Fruit fly (Drosophila melanogaster) whole organism, embryonic: ENCODE data around the gene Hmr.
A peak's percentile ranks its signal among the peaks of the same experiment; 100 is the strongest.

Experiments
- CG10366 ChIP-seq: fragments of 200-800 bp; sonication (Bioruptor generic); IDR thresholded peaks from 2 replicates; pipeline ENCODE4 v1.3.6; 2022; ENCODE audit warnings: missing biosample characterization, missing genetic modification characterization
- CG11085 ChIP-seq: fragments of 200-800 bp; sonication (Bioruptor generic); IDR thresholded peaks from 2 replicates; pipeline ENCODE4 v1.3.6; 2022; ENCODE audit warnings: missing biosample characterization, missing genetic modification characterization
- CG11456 ChIP-seq: fragments of 200-800 bp; sonication (Bioruptor generic); IDR thresholded peaks from 3 replicates; pipeline ENCODE4 v1.3.6; 2022; ENCODE audit warnings: missing biosample characterization, missing genetic modification characterization
- CG12299 ChIP-seq: fragments of 200-800 bp; sonication (Bioruptor generic); optimal IDR thresholded peaks from 2 replicates; lab custom pipeline; 2018; ENCODE audit warnings: missing biosample characterization, mild to moderate bottlenecking, missing genetic modification characterization
- CG13123 ChIP-seq: fragments of 200-800 bp; sonication (Bioruptor generic); optimal IDR thresholded peaks from 2 replicates; lab custom pipeline; 2016; ENCODE audit warnings: missing biosample characterization, missing genetic modification characterization
- CG14710 ChIP-seq: fragments of 200-800 bp; sonication (Bioruptor generic); optimal IDR thresholded peaks from 3 replicates; lab custom pipeline; 2019; ENCODE audit warnings: missing biosample characterization, mild to moderate bottlenecking, missing genetic modification characterization, moderate library complexity
- CG15514 ChIP-seq: fragments of 200-800 bp; sonication (Bioruptor generic); optimal IDR thresholded peaks from 3 replicates; lab custom pipeline; 2017; ENCODE audit warnings: missing biosample characterization, missing genetic modification characterization, mild to moderate bottlenecking, moderate library complexity, missing genetic modification reagents
- CG17568 ChIP-seq: fragments of 200-800 bp; sonication (Bioruptor generic); optimal IDR thresholded peaks from 2 replicates; lab custom pipeline; 2018; ENCODE audit warnings: missing biosample characterization, mild to moderate bottlenecking, missing genetic modification characterization, moderate library complexity
- CG2116 ChIP-seq: fragments of 200-800 bp; sonication (Bioruptor generic); optimal IDR thresholded peaks from 3 replicates; lab custom pipeline; 2018; ENCODE audit warnings: missing biosample characterization, mild to moderate bottlenecking, missing genetic modification characterization
- CG2678 ChIP-seq: fragments of 200-800 bp; sonication (Bioruptor generic); optimal IDR thresholded peaks from 3 replicates; lab custom pipeline; 2019; ENCODE audit warnings: missing biosample characterization, mild to moderate bottlenecking, missing genetic modification characterization, moderate library complexity
- CG3163 ChIP-seq: fragments of 200-800 bp; sonication (Bioruptor generic); optimal IDR thresholded peaks from 3 replicates; lab custom pipeline; 2016; ENCODE audit warnings: missing biosample characterization, missing genetic modification characterization
- CG34376 ChIP-seq: fragments of 200-800 bp; sonication (Bioruptor generic); optimal IDR thresholded peaks from 2 replicates; lab custom pipeline; 2018; ENCODE audit warnings: missing biosample characterization, mild to moderate bottlenecking, missing genetic modification characterization
- CG3995 ChIP-seq: fragments of 200-800 bp; sonication (Bioruptor generic); optimal IDR thresholded peaks from 3 replicates; lab custom pipeline; 2016; ENCODE audit warnings: missing biosample characterization, missing genetic modification characterization
- CG7745 ChIP-seq: fragments of 200-800 bp; sonication (Bioruptor generic); optimal IDR thresholded peaks from 2 replicates; lab custom pipeline; 2018; ENCODE audit warnings: missing biosample characterization, mild to moderate bottlenecking, missing genetic modification characterization, moderate library complexity
- CG7786 ChIP-seq: fragments of 200-800 bp; sonication (Bioruptor generic); optimal IDR thresholded peaks from 2 replicates; lab custom pipeline; 2016; ENCODE audit warnings: missing biosample characterization, missing genetic modification characterization
- CTCF ChIP-seq: fragments of 200-800 bp; sonication (Bioruptor generic); optimal IDR thresholded peaks from 2 replicates; lab custom pipeline; 2017; ENCODE audit warnings: missing biosample characterization, mild to moderate bottlenecking, missing genetic modification characterization, moderate library complexity
- CkIIα-i1 ChIP-seq: fragments of 200-800 bp; sonication (Bioruptor generic); IDR thresholded peaks from 2 replicates; pipeline ENCODE4 v1.3.6; 2022; ENCODE audit warnings: missing biosample characterization, missing genetic modification characterization
- D19B ChIP-seq: fragments of 200-800 bp; sonication (Bioruptor generic); optimal IDR thresholded peaks from 2 replicates; lab custom pipeline; 2017; ENCODE audit warnings: missing biosample characterization, mild to moderate bottlenecking, missing genetic modification characterization
- Doc3 ChIP-seq: fragments of 200-800 bp; sonication (Bioruptor generic); IDR thresholded peaks from 3 replicates; pipeline ENCODE4 v1.3.6; 2022; ENCODE audit warnings: missing biosample characterization, missing genetic modification characterization; ENCODE audit not compliant: partially characterized antibody
- ERR ChIP-seq: fragments of 200-800 bp; sonication (Bioruptor generic); optimal IDR thresholded peaks from 2 replicates; lab custom pipeline; 2016; ENCODE audit warnings: missing biosample characterization, missing genetic modification characterization
- Elba2 ChIP-seq: fragments of 200-800 bp; sonication (Bioruptor generic); optimal IDR thresholded peaks from 3 replicates; lab custom pipeline; 2016; ENCODE audit warnings: missing biosample characterization, missing genetic modification characterization
- HmgZ ChIP-seq: fragments of 200-800 bp; sonication (Bioruptor generic); optimal IDR thresholded peaks from 2 replicates; lab custom pipeline; 2018; ENCODE audit warnings: missing biosample characterization, mild to moderate bottlenecking, missing genetic modification characterization
- Hsf ChIP-seq: fragments of 200-800 bp; sonication (Bioruptor generic); optimal IDR thresholded peaks from 3 replicates; lab custom pipeline; 2016; ENCODE audit warnings: missing biosample characterization, missing genetic modification characterization
- Lim3 ChIP-seq: fragments of 200-800 bp; sonication (Bioruptor generic); IDR thresholded peaks from 2 replicates; pipeline ENCODE4 v1.3.6; 2022; ENCODE audit warnings: missing biosample characterization, missing genetic modification characterization
- NK7.1 ChIP-seq: fragments of 200-800 bp; sonication (Bioruptor generic); optimal IDR thresholded peaks from 3 replicates; lab custom pipeline; 2016; ENCODE audit warnings: missing biosample characterization, missing genetic modification characterization
- Nf-YC ChIP-seq: fragments of 200-800 bp; optimal IDR thresholded peaks from 3 replicates; lab custom pipeline; 2019; ENCODE audit warnings: missing biosample characterization, mild to moderate bottlenecking, missing genetic modification characterization, moderate library complexity
- Rx ChIP-seq: fragments of 200-800 bp; sonication (Bioruptor generic); IDR thresholded peaks from 2 replicates; pipeline ENCODE4 v1.3.6; 2022; ENCODE audit warnings: missing biosample characterization, missing genetic modification characterization
- Sin3A ChIP-seq: fragments of >200 bp; optimal IDR thresholded peaks from 2 replicates; lab custom pipeline; 2018
- aop ChIP-seq: fragments of 200-800 bp; sonication (Bioruptor generic); IDR thresholded peaks from 2 replicates; pipeline ENCODE4 v1.3.6; 2022; ENCODE audit warnings: missing biosample characterization, missing genetic modification characterization
- ap ChIP-seq: fragments of 200-800 bp; sonication (Bioruptor generic); IDR thresholded peaks from 2 replicates; pipeline ENCODE4 v1.3.6; 2022; ENCODE audit warnings: missing biosample characterization, missing genetic modification characterization
- ash1 ChIP-seq: fragments of 200-800 bp; sonication (Bioruptor generic); optimal IDR thresholded peaks from 2 replicates; lab custom pipeline; 2018; ENCODE audit warnings: missing biosample characterization, mild to moderate bottlenecking, missing genetic modification characterization
- btn ChIP-seq: fragments of 200-800 bp; sonication (Bioruptor generic); optimal IDR thresholded peaks from 2 replicates; lab custom pipeline; 2016; ENCODE audit warnings: missing biosample characterization, missing genetic modification characterization
- cwo ChIP-seq: fragments of 200-800 bp; sonication (Bioruptor generic); optimal IDR thresholded peaks from 3 replicates; lab custom pipeline; 2017; ENCODE audit warnings: missing biosample characterization, missing genetic modification characterization, mild to moderate bottlenecking, moderate library complexity, missing genetic modification reagents
- dmrt99B ChIP-seq: fragments of 200-800 bp; sonication (Bioruptor generic); optimal IDR thresholded peaks from 2 replicates; lab custom pipeline; 2018; ENCODE audit warnings: missing biosample characterization, mild to moderate bottlenecking, missing genetic modification characterization, moderate library complexity
- ewg ChIP-seq: fragments of 200-800 bp; sonication (Bioruptor generic); optimal IDR thresholded peaks from 3 replicates; lab custom pipeline; 2017; ENCODE audit warnings: mild to moderate bottlenecking, missing biosample characterization, missing genetic modification reagents, missing genetic modification characterization
- ftz-f1 ChIP-seq: fragments of 200-800 bp; sonication (Bioruptor generic); optimal IDR thresholded peaks from 2 replicates; lab custom pipeline; 2016; ENCODE audit warnings: missing biosample characterization, missing genetic modification characterization
- gsb ChIP-seq: fragments of 200-800 bp; sonication (Bioruptor generic); IDR thresholded peaks from 2 replicates; pipeline ENCODE4 v1.3.6; 2022; ENCODE audit warnings: missing biosample characterization, missing genetic modification characterization
- inv ChIP-seq: fragments of 200-800 bp; sonication (Bioruptor generic); IDR thresholded peaks from 2 replicates; pipeline ENCODE4 v1.3.6; 2022; ENCODE audit warnings: missing biosample characterization, missing genetic modification characterization; ENCODE audit not compliant: partially characterized antibody
- nom ChIP-seq: fragments of 200-800 bp; sonication (Bioruptor generic); optimal IDR thresholded peaks from 2 replicates; lab custom pipeline; 2017; ENCODE audit warnings: missing biosample characterization, missing genetic modification characterization, mild to moderate bottlenecking, moderate library complexity, missing genetic modification reagents
- pzg ChIP-seq: fragments of 200-800 bp; sonication (Bioruptor generic); optimal IDR thresholded peaks from 3 replicates; lab custom pipeline; 2018; ENCODE audit warnings: missing biosample characterization, mild to moderate bottlenecking, missing genetic modification characterization, moderate library complexity
- sens ChIP-seq: fragments of 200-800 bp; sonication (Bioruptor generic); peaks from one replicate; lab custom pipeline; 2016; ENCODE audit warnings: missing biosample characterization, missing genetic modification characterization
- sisA ChIP-seq: fragments of 200-800 bp; sonication (Bioruptor generic); IDR thresholded peaks from 2 replicates; pipeline ENCODE4 v1.3.6; 2022; ENCODE audit warnings: missing biosample characterization, missing genetic modification characterization
- so ChIP-seq: fragments of 200-800 bp; sonication (Bioruptor generic); IDR thresholded peaks from 3 replicates; pipeline ENCODE4 v1.3.6; 2022; ENCODE audit warnings: missing biosample characterization, missing genetic modification characterization
- sug ChIP-seq: fragments of 200-800 bp; optimal IDR thresholded peaks from 2 replicates; lab custom pipeline; 2019; ENCODE audit warnings: missing biosample characterization, mild to moderate bottlenecking, missing genetic modification characterization, moderate library complexity
- tna ChIP-seq: fragments of 200-800 bp; sonication (Bioruptor generic); IDR thresholded peaks from 2 replicates; pipeline ENCODE4 v1.3.6; 2022; ENCODE audit warnings: missing biosample characterization, missing genetic modification characterization; ENCODE audit not compliant: partially characterized antibody
- twi ChIP-seq: fragments of 200-800 bp; optimal IDR thresholded peaks from 2 replicates; lab custom pipeline; 2019; ENCODE audit warnings: missing biosample characterization, mild to moderate bottlenecking, missing genetic modification characterization, moderate library complexity
- wdn ChIP-seq: fragments of 200-800 bp; sonication (Bioruptor generic); IDR thresholded peaks from 2 replicates; pipeline ENCODE4 v1.3.6; 2022; ENCODE audit warnings: missing biosample characterization, missing genetic modification characterization
- zf30C ChIP-seq: fragments of 200-800 bp; sonication (Bioruptor generic); optimal IDR thresholded peaks from 3 replicates; lab custom pipeline; 2018; ENCODE audit warnings: missing biosample characterization, mild to moderate bottlenecking, missing genetic modification characterization

Gene Hmr

DNA sequence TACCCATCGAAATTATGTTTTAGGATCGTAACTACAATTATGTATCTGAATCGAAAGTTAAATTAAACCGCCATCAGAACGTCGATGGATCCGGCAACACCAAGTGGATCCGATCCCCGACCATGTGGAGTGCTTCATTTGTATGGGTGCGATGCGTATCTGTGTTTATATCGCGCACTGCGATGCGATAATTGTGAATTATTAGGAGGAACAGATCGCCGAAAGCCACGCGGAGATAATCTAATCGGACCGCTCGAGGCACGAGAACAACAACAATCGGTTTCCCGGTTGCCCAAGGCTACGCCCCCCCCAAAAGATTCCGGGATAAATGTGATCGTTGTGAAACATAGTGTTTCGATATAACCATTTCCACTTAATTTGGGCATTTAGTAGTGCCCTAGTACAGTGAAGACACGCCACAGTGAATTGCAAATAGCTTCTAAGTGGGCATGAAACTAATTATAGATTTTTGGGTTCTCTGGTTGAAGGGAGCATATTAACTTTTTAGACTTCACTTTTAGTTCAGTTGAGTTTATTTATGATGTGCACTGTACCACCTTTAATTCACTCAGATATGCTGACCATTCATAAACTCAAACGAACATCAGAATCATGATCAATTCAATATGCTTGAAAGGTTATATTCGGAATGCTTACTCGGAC lies 4.7 kb upstream of the Hmr start (continued):
- TF ChIP-seq CG2678 (tag; lab: Kevin White, UChicago) (peak; percentile 61), CG2116 (GFP tag; lab: Kevin White, UChicago) (no peak)

DNA sequence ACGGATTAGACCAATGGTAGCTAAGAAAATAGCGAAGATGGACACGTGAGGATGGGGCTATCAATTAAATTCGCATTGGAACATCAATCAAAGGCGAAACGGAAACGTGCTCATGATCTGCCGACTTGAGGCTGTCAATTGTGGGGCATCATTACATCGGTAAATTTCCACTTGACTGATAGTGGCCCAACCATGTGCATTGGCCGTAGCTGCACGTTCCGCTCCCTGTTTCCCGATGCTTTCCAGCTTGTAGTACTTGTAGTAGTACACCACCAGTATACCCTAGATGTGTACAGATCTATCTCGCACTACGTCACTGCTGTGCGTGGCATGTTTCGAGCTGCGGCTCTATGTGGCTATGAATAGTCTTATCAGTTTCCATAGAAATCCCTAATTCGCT lies 3.7 kb upstream of the Hmr start:
- TF ChIP-seq CG17568 (no peak), D19B (GFP tag; lab: Kevin White, UChicago) (peak; percentile 68), CG34376 (GFP tag; lab: Kevin White, UChicago) (peak; percentile 15), cwo (peak; percentile 55), sug (tag; lab: Kevin White, UChicago) (peak; percentile 21)

dm6 chrX:10588789-10589188 lies 6.9 kb downstream of the Hmr start, which contains the start of gene Rab9D:
Gene Rab9D (plus strand): TSS chrX:10589089.
- TF ChIP-seq CG14710 (tag; lab: Kevin White, UChicago): no peak
- TF ChIP-seq so (GFP tag; lab: Robert Waterston, UW): no peak
- no peak for TF ChIP-seq CG13123
- TF ChIP-seq Elba2 (GFP tag; lab: Kevin White, UChicago): no peak
- TF ChIP-seq Doc3 (GFP tag; lab: Robert Waterston, UW): no peak
- TF ChIP-seq tna (GFP tag; lab: Robert Waterston, UW): no peak
- no peak for TF ChIP-seq ERR (GFP tag; lab: Kevin White, UChicago)
- TF ChIP-seq zf30C (GFP tag; lab: Kevin White, UChicago): no peak
- no peak for TF ChIP-seq Hsf (GFP tag; lab: Kevin White, UChicago)
- no peak for TF ChIP-seq Lim3
- TF ChIP-seq CkIIα-i1 (GFP tag; lab: Robert Waterston, UW): no peak
- TF ChIP-seq wdn (GFP tag; lab: Robert Waterston, UW): no peak
- no peak for TF ChIP-seq sens (GFP tag; lab: Kevin White, UChicago)
- no peak for TF ChIP-seq NK7.1 (GFP tag; lab: Kevin White, UChicago)
- no peak for TF ChIP-seq ewg (GFP tag; lab: Kevin White, UChicago)
- TF ChIP-seq ash1 (GFP tag; lab: Kevin White, UChicago): no peak
- TF ChIP-seq aop: no peak

- no peak for TF ChIP-seq CG3163
- peak; percentile 2 for TF ChIP-seq nom (GFP tag; lab: Kevin White, UChicago)
- TF ChIP-seq CG11456 (GFP tag; lab: Robert Waterston, UW): peak; percentile 73; the same call in 2 of the 3 replicates
- no peak for TF ChIP-seq sisA
- TF ChIP-seq CG12299: no peak
- no peak for TF ChIP-seq pzg (GFP tag; lab: Kevin White, UChicago)
- no peak for TF ChIP-seq CTCF (GFP tag; lab: Kevin White, UChicago)
- TF ChIP-seq gsb (GFP tag; lab: Robert Waterston, UW): no peak
- no peak for TF ChIP-seq Nf-YC
- TF ChIP-seq btn: no peak
- no peak for TF ChIP-seq Rx (GFP tag; lab: Robert Waterston, UW)
- no peak for TF ChIP-seq ftz-f1 (GFP tag; lab: Kevin White, UChicago)
- TF ChIP-seq CG7745 (tag; lab: Kevin White, UChicago): no peak
- no peak for TF ChIP-seq CG3995 (GFP tag; lab: Kevin White, UChicago)
- peak; percentile 4; the same call in 1 of the 2 replicates for TF ChIP-seq ap (GFP tag; lab: Robert Waterston, UW)
- no peak for TF ChIP-seq inv
- no peak for TF ChIP-seq CG11085 (GFP tag; lab: Robert Waterston, UW)
- no peak for TF ChIP-seq dmrt99B
- no peak for TF ChIP-seq HmgZ (tag; lab: Kevin White, UChicago)
- no peak for TF ChIP-seq CG7786 (GFP tag; lab: Kevin White, UChicago)
- TF ChIP-seq CG10366 (GFP tag; lab: Robert Waterston, UW): no peak
- TF ChIP-seq twi (tag; lab: Kevin White, UChicago): no peak
- TF ChIP-seq sug (tag; lab: Kevin White, UChicago): peak; percentile 5
- TF ChIP-seq Sin3A: no peak
- TF ChIP-seq CG15514 (GFP tag; lab: Kevin White, UChicago): peak; percentile 33
These were observed 8.2 kb downstream of the Hmr start for dm6 chrX:10587445-10587844.
